Fruit fly (Drosophila melanogaster) whole organism, pupa: ENCODE data around the gene CG8191.

Experiments
- CG13204 ChIP-seq: fragments of 200-800 bp; sonication (Bioruptor generic); optimal IDR thresholded peaks from 2 replicates; lab custom pipeline; 2018; ENCODE audit warnings: missing biosample characterization, mild to moderate bottlenecking, missing genetic modification characterization, moderate library complexity
- CG17806 ChIP-seq: fragments of 200-800 bp; sonication (Bioruptor generic); optimal IDR thresholded peaks from 2 replicates; lab custom pipeline; 2018; ENCODE audit warnings: missing biosample characterization, mild to moderate bottlenecking, missing genetic modification characterization, moderate library complexity
- CG32121 ChIP-seq: fragments of 200-800 bp; sonication (Bioruptor generic); IDR thresholded peaks from 2 replicates; pipeline ENCODE4 v1.3.6; 2022; ENCODE audit warnings: missing biosample characterization, missing genetic modification characterization
- CG4496 ChIP-seq: fragments of 200-800 bp; sonication (Bioruptor generic); IDR thresholded peaks from 3 replicates; pipeline ENCODE4 v1.3.6; 2022; ENCODE audit warnings: missing biosample characterization, missing genetic modification characterization
- CG8301 ChIP-seq: fragments of 200-800 bp; sonication (Bioruptor generic); optimal IDR thresholded peaks from 2 replicates; lab custom pipeline; 2018; ENCODE audit warnings: missing biosample characterization, mild to moderate bottlenecking, missing genetic modification characterization
- D1 ChIP-seq: fragments of 200-800 bp; sonication (Bioruptor generic); optimal IDR thresholded peaks from 2 replicates; lab custom pipeline; 2018; ENCODE audit warnings: missing biosample characterization, mild to moderate bottlenecking, missing genetic modification characterization, moderate library complexity
- Pif1A ChIP-seq: fragments of 200-800 bp; sonication (Bioruptor generic); optimal IDR thresholded peaks from 3 replicates; lab custom pipeline; 2016; ENCODE audit warnings: missing biosample characterization, missing genetic modification characterization
- Snoo ChIP-seq: fragments of 200-800 bp; sonication (Bioruptor generic); optimal IDR thresholded peaks from 3 replicates; lab custom pipeline; 2017; ENCODE audit warnings: missing biosample characterization, mild to moderate bottlenecking, missing genetic modification characterization, inconsistent platforms
- rn ChIP-seq: fragments of 200-800 bp; sonication (Bioruptor generic); IDR thresholded peaks from 2 replicates; pipeline ENCODE4 v1.3.6; 2022; ENCODE audit warnings: missing biosample characterization, missing genetic modification characterization

DNA sequence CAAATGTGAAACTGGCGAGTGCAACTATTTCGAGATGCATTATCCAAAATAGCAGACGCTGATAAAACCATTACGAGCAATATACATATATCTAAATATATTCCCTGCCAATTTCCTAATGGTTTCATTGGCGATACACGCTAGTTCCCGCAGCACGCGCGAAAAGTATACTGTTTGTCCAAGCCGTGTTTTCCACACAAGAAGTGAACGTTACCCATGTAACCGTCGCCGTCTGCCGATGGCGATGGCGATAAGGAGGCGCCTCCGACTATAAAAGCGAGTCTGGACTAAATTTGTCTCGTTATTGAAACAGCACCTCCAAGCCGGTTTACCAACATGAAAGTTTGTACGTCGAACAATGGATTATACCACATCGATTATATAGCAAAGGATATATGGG is 46.9 kb downstream of the CG8191 start, which contains the start of gene CG43673:
- TF ChIP-seq rn (GFP tag; lab: Robert Waterston, UW) (no peak), Pif1A (GFP tag; lab: Kevin White, UChicago) (no peak), CG17806 (tag; lab: Kevin White, UChicago) (no peak), CG8301 (no peak), D1 (no peak), Snoo (no peak), CG32121 (GFP tag; lab: Robert Waterston, UW) (no peak), CG4496 (no peak), CG13204 (GFP tag; lab: Kevin White, UChicago) (no peak)
